Fruit fly (Drosophila melanogaster) whole organism, embryonic: Measurements from ENCODE around the gene Bcs1.

Experiments used
- Abd-B ChIP-seq: fragments of 200-800 bp; sonication (Bioruptor generic); optimal IDR thresholded peaks from 2 replicates; lab custom pipeline; 2018; ENCODE audit warnings: missing biosample characterization, mild to moderate bottlenecking, missing genetic modification characterization, moderate library complexity
- Aef1 ChIP-seq: fragments of 200-800 bp; sonication (Bioruptor generic); IDR thresholded peaks from 3 replicates; pipeline ENCODE4 v1.3.6; 2022; ENCODE audit warnings: missing biosample characterization, missing genetic modification characterization
- CG10431 ChIP-seq: fragments of 200-800 bp; sonication (Bioruptor generic); optimal IDR thresholded peaks from 3 replicates; lab custom pipeline; 2018; ENCODE audit warnings: missing biosample characterization, mild to moderate bottlenecking, missing genetic modification characterization
- CG12659 ChIP-seq: fragments of 200-800 bp; sonication (Bioruptor generic); optimal IDR thresholded peaks from 3 replicates; lab custom pipeline; 2017; ENCODE audit warnings: mild to moderate bottlenecking, missing biosample characterization, missing genetic modification reagents, missing genetic modification characterization
- CG13894 ChIP-seq: fragments of 200-800 bp; sonication (Bioruptor generic); optimal IDR thresholded peaks from 3 replicates; lab custom pipeline; 2018; ENCODE audit warnings: missing biosample characterization, mild to moderate bottlenecking, missing genetic modification characterization, moderate library complexity
- CG14014 ChIP-seq: fragments of 200-800 bp; sonication (Bioruptor generic); IDR thresholded peaks from 2 replicates; pipeline ENCODE4 v1.3.6; 2022; ENCODE audit warnings: missing biosample characterization, missing genetic modification characterization
- CG14860 ChIP-seq: fragments of 200-800 bp; sonication (Bioruptor generic); IDR thresholded peaks from 3 replicates; pipeline ENCODE4 v1.3.6; 2022; ENCODE audit warnings: missing biosample characterization, missing genetic modification characterization; ENCODE audit not compliant: partially characterized antibody
- CG15073 ChIP-seq: fragments of 200-800 bp; sonication (Bioruptor generic); optimal IDR thresholded peaks from 2 replicates; lab custom pipeline; 2016; ENCODE audit warnings: missing biosample characterization, missing genetic modification characterization
- CG17802 ChIP-seq: fragments of 200-800 bp; sonication (Bioruptor generic); optimal IDR thresholded peaks from 2 replicates; lab custom pipeline; 2018; ENCODE audit warnings: missing biosample characterization, mild to moderate bottlenecking, missing genetic modification characterization, moderate library complexity
- CG17912 ChIP-seq: fragments of 200-800 bp; sonication (Bioruptor generic); optimal IDR thresholded peaks from 2 replicates; lab custom pipeline; 2018; ENCODE audit warnings: missing biosample characterization, mild to moderate bottlenecking, missing genetic modification characterization
- CG18476 ChIP-seq: fragments of 200-800 bp; sonication (Bioruptor generic); optimal IDR thresholded peaks from 2 replicates; lab custom pipeline; 2016; ENCODE audit warnings: missing biosample characterization, mild to moderate bottlenecking, missing genetic modification characterization
- CG34376 ChIP-seq: fragments of 200-800 bp; sonication (Bioruptor generic); optimal IDR thresholded peaks from 2 replicates; lab custom pipeline; 2018; ENCODE audit warnings: missing biosample characterization, mild to moderate bottlenecking, missing genetic modification characterization
- CG4820 ChIP-seq: fragments of 200-800 bp; sonication (Bioruptor generic); optimal IDR thresholded peaks from 3 replicates; lab custom pipeline; 2016; ENCODE audit warnings: missing biosample characterization, missing genetic modification characterization
- CG4854 ChIP-seq: fragments of 200-800 bp; sonication (Bioruptor generic); optimal IDR thresholded peaks from 2 replicates; lab custom pipeline; 2016; ENCODE audit warnings: missing biosample characterization, missing genetic modification characterization, inconsistent platforms
- CG6765 ChIP-seq: fragments of 200-800 bp; sonication (Bioruptor generic); optimal IDR thresholded peaks from 3 replicates; lab custom pipeline; 2017; ENCODE audit warnings: missing biosample characterization, mild to moderate bottlenecking, missing genetic modification characterization
- CG7987 ChIP-seq: fragments of 200-800 bp; sonication (Bioruptor generic); optimal IDR thresholded peaks from 2 replicates; lab custom pipeline; 2018; ENCODE audit warnings: missing biosample characterization, mild to moderate bottlenecking, missing genetic modification characterization, moderate library complexity
- CG8924 ChIP-seq: fragments of 200-800 bp; optimal IDR thresholded peaks from 3 replicates; lab custom pipeline; 2019; ENCODE audit warnings: missing biosample characterization, mild to moderate bottlenecking, missing genetic modification characterization, moderate library complexity
- CG9609 ChIP-seq: fragments of 200-800 bp; sonication (Bioruptor generic); optimal IDR thresholded peaks from 3 replicates; lab custom pipeline; 2016; ENCODE audit warnings: missing biosample characterization, missing genetic modification characterization
- Dfd ChIP-seq, 2 experiments: fragments of >200 bp; optimal IDR thresholded peaks; 2 replicates each; lab custom pipeline; 2017; ENCODE audit warnings: missing biosample characterization in 2 of 2, missing genetic modification characterization in 2 of 2
- Doc3 ChIP-seq: fragments of 200-800 bp; sonication (Bioruptor generic); IDR thresholded peaks from 3 replicates; pipeline ENCODE4 v1.3.6; 2022; ENCODE audit warnings: missing biosample characterization, missing genetic modification characterization; ENCODE audit not compliant: partially characterized antibody
- Drgx ChIP-seq: fragments of 200-800 bp; sonication (Bioruptor generic); IDR thresholded peaks from 2 replicates; pipeline ENCODE4 v1.3.6; 2022; ENCODE audit warnings: missing biosample characterization, missing genetic modification characterization
- GATAe ChIP-seq: fragments of 200-800 bp; sonication (Bioruptor generic); conservative IDR thresholded peaks from 2 replicates; pipeline ENCODE4 v1.3.6; 2022; ENCODE audit warnings: missing biosample characterization, missing genetic modification characterization
- HLH54F ChIP-seq: fragments of 200-800 bp; sonication (Bioruptor generic); optimal IDR thresholded peaks from 3 replicates; lab custom pipeline; 2016; ENCODE audit warnings: missing biosample characterization, missing genetic modification characterization
- Hmx ChIP-seq: fragments of 200-800 bp; sonication (Bioruptor generic); optimal IDR thresholded peaks from 2 replicates; lab custom pipeline; 2016; ENCODE audit warnings: missing biosample characterization, missing genetic modification characterization
- Hr3 ChIP-seq: fragments of 200-800 bp; sonication (Bioruptor generic); optimal IDR thresholded peaks from 3 replicates; lab custom pipeline; 2016; ENCODE audit warnings: missing biosample characterization, missing genetic modification characterization
- NC2β ChIP-seq: fragments of 200-800 bp; sonication (Bioruptor generic); optimal IDR thresholded peaks from 2 replicates; lab custom pipeline; 2016; ENCODE audit warnings: missing biosample characterization, missing genetic modification characterization
- Optix ChIP-seq: fragments of 200-800 bp; sonication (Bioruptor generic); IDR thresholded peaks from 3 replicates; pipeline ENCODE4 v1.3.6; 2022; ENCODE audit warnings: missing biosample characterization, missing genetic modification characterization
- Scr ChIP-seq: fragments of 200-800 bp; sonication (Bioruptor generic); IDR thresholded peaks from 2 replicates; pipeline ENCODE4 v1.3.6; 2022; ENCODE audit warnings: missing biosample characterization, missing genetic modification characterization; ENCODE audit not compliant: partially characterized antibody
- Sox100B ChIP-seq: fragments of 200-800 bp; sonication (Bioruptor generic); optimal IDR thresholded peaks from 3 replicates; lab custom pipeline; 2018; ENCODE audit warnings: missing biosample characterization, mild to moderate bottlenecking, missing genetic modification characterization
- TFAM ChIP-seq: fragments of 200-800 bp; sonication (Bioruptor generic); optimal IDR thresholded peaks from 2 replicates; lab custom pipeline; 2017; ENCODE audit warnings: missing biosample characterization, missing genetic modification characterization, inconsistent platforms
- Trl ChIP-seq, 3 experiments: fragments of >200 bp in 2 of 3; fragments of 200-800 bp in 1 of 3; sonication (Bioruptor generic) in 1 of 3; optimal IDR thresholded peaks; 2 replicates in 1 of 3; 3 replicates in 2 of 3; lab custom pipeline; 2016 to 2017; ENCODE audit warnings: missing biosample characterization in 1 of 3, missing genetic modification characterization in 1 of 3
- Usf ChIP-seq: fragments of 200-800 bp; sonication (Bioruptor generic); optimal IDR thresholded peaks from 2 replicates; lab custom pipeline; 2017; ENCODE audit warnings: missing genotype, missing biosample characterization, missing genetic modification characterization
- Xrp1 ChIP-seq: fragments of 200-800 bp; sonication (Bioruptor generic); IDR thresholded peaks from 2 replicates; pipeline ENCODE4 v1.3.6; 2022; ENCODE audit warnings: missing biosample characterization, missing genetic modification characterization
- btn ChIP-seq: fragments of 200-800 bp; sonication (Bioruptor generic); optimal IDR thresholded peaks from 2 replicates; lab custom pipeline; 2016; ENCODE audit warnings: missing biosample characterization, missing genetic modification characterization
- chif ChIP-seq, 2 experiments: fragments of 200-800 bp; sonication (Bioruptor generic); optimal IDR thresholded peaks; 3 replicates each; lab custom pipeline; 2016; ENCODE audit warnings: missing biosample characterization in 2 of 2, missing genetic modification characterization in 2 of 2
- da ChIP-seq: fragments of 200-800 bp; sonication (Bioruptor generic); optimal IDR thresholded peaks from 2 replicates; lab custom pipeline; 2016; ENCODE audit warnings: missing biosample characterization, missing genetic modification characterization
- fd3F ChIP-seq: fragments of 200-800 bp; sonication (Bioruptor generic); optimal IDR thresholded peaks from 2 replicates; lab custom pipeline; 2018; ENCODE audit warnings: missing biosample characterization, mild to moderate bottlenecking, missing genetic modification characterization, moderate library complexity
- fd64A ChIP-seq: fragments of 200-800 bp; sonication (Bioruptor generic); optimal IDR thresholded peaks from 3 replicates; lab custom pipeline; 2018; ENCODE audit warnings: missing biosample characterization, mild to moderate bottlenecking, missing genetic modification characterization
- fd96Cb ChIP-seq: fragments of 200-800 bp; sonication (Bioruptor generic); optimal IDR thresholded peaks from 2 replicates; lab custom pipeline; 2018; ENCODE audit warnings: missing biosample characterization, mild to moderate bottlenecking, missing genetic modification characterization, moderate library complexity
- gcm2 ChIP-seq: fragments of 200-800 bp; sonication (Bioruptor generic); optimal IDR thresholded peaks from 2 replicates; lab custom pipeline; 2016; ENCODE audit warnings: missing biosample characterization, missing genetic modification characterization
- gem ChIP-seq: fragments of 200-800 bp; sonication (Bioruptor generic); optimal IDR thresholded peaks from 2 replicates; lab custom pipeline; 2019; ENCODE audit warnings: missing biosample characterization, mild to moderate bottlenecking, missing genetic modification characterization, moderate library complexity
- ham ChIP-seq: fragments of 200-800 bp; sonication (Bioruptor generic); IDR thresholded peaks from 2 replicates; pipeline ENCODE4 v1.3.6; 2022; ENCODE audit warnings: missing biosample characterization, missing genetic modification characterization
- kni ChIP-seq: fragments of 200-800 bp; sonication (Bioruptor generic); optimal IDR thresholded peaks from 3 replicates; lab custom pipeline; 2017; ENCODE audit warnings: mild to moderate bottlenecking, missing biosample characterization, missing genetic modification reagents, missing genetic modification characterization
- lilli ChIP-seq: fragments of 200-800 bp; sonication (Bioruptor generic); optimal IDR thresholded peaks from 3 replicates; lab custom pipeline; 2016; ENCODE audit warnings: missing biosample characterization, missing genetic modification characterization
- lov ChIP-seq, 2 experiments: fragments of 200-800 bp in 1 of 2; fragments of >200 bp in 1 of 2; sonication (Bioruptor generic) in 1 of 2; IDR thresholded peaks in 1 of 2; optimal IDR thresholded peaks in 1 of 2; 2 replicates in 1 of 2; 3 replicates in 1 of 2; pipeline versions ENCODE4 v1.3.6 to Lab custom; 2017 to 2022; ENCODE audit warnings: missing biosample characterization in 1 of 2, missing genetic modification characterization in 1 of 2
- otp ChIP-seq: fragments of 200-800 bp; sonication (Bioruptor generic); IDR thresholded peaks from 3 replicates; pipeline ENCODE4, ENCODE4 v1.3.6; 2022; ENCODE audit warnings: missing biosample characterization, missing genetic modification characterization
- pnt ChIP-seq: fragments of 200-800 bp; sonication (Bioruptor generic); optimal IDR thresholded peaks from 3 replicates; lab custom pipeline; 2016; ENCODE audit warnings: missing biosample characterization, missing genetic modification characterization
- ssp ChIP-seq: fragments of 200-800 bp; sonication (Bioruptor generic); IDR thresholded peaks from 2 replicates; pipeline ENCODE4 v1.3.6; 2022; ENCODE audit warnings: missing biosample characterization, missing genetic modification characterization
- tin ChIP-seq: fragments of 200-800 bp; sonication (Bioruptor generic); optimal IDR thresholded peaks from 3 replicates; lab custom pipeline; 2016; ENCODE audit warnings: missing biosample characterization, missing genetic modification characterization
- wdn ChIP-seq: fragments of 200-800 bp; sonication (Bioruptor generic); IDR thresholded peaks from 2 replicates; pipeline ENCODE4 v1.3.6; 2022; ENCODE audit warnings: missing biosample characterization, missing genetic modification characterization

Bcs1 gene

dm6 chr2L:10200847-10201246, 21.6 kb upstream of the Bcs1 start, which contains the start of the genes Ripalpha and RpL7 (continued):
- peak; percentile 92 for TF ChIP-seq CG18476 (GFP tag; lab: Kevin White, UChicago)
- peak; percentile 88 for TF ChIP-seq Sox100B
- peak; percentile 96 for TF ChIP-seq CG14014 (GFP tag; lab: Robert Waterston, UW)
- TF ChIP-seq CG34376 (GFP tag; lab: Kevin White, UChicago) = peak; percentile 99
- TF ChIP-seq Hr3 (GFP tag; lab: Kevin White, UChicago) = peak; percentile 93
- peak; percentile 88 for TF ChIP-seq ssp (GFP tag; lab: Robert Waterston, UW)
- TF ChIP-seq CG4854 = peak; percentile 97
- peak; percentile 85 for TF ChIP-seq Scr (GFP tag; lab: Robert Waterston, UW)
- TF ChIP-seq Dfd (GFP tag; optimal IDR thresholded peaks at IDR 0.05; lab: Kevin White, UChicago) = no peak
- peak; percentile 66; the same call in 2 of the 3 replicates for TF ChIP-seq Doc3 (GFP tag; lab: Robert Waterston, UW)
- TF ChIP-seq Usf (GFP tag; lab: Kevin White, UChicago) = peak; percentile 97
- TF ChIP-seq da (GFP tag; lab: Kevin White, UChicago) = peak; percentile 98
- peak; percentile 66 for TF ChIP-seq CG15073 (GFP tag; lab: Kevin White, UChicago)
- peak; percentile 75 for TF ChIP-seq CG14860 (GFP tag; lab: Robert Waterston, UW)
- TF ChIP-seq Hmx (GFP tag; lab: Kevin White, UChicago) = peak; percentile 54
- TF ChIP-seq CG8924 (tag; lab: Kevin White, UChicago) = peak; percentile 89
- no peak for TF ChIP-seq Trl (optimal IDR thresholded peaks at IDR 0.05; lab: Kevin White, UChicago)
- TF ChIP-seq Trl (GFP tag; optimal IDR thresholded peaks at IDR 0.05; lab: Kevin White, UChicago) = peak; percentile 99
- peak; percentile 91 for TF ChIP-seq CG17802 (tag; lab: Kevin White, UChicago)
- peak; percentile 68 for TF ChIP-seq Abd-B
- TF ChIP-seq pnt (GFP tag; lab: Kevin White, UChicago) = peak; percentile 85
- peak; percentile 94 for TF ChIP-seq CG4820
- peak; percentile 97 for TF ChIP-seq fd64A (GFP tag; lab: Kevin White, UChicago)
- peak; percentile 100 for TF ChIP-seq CG12659 (GFP tag; lab: Kevin White, UChicago)
- peak; percentile 92 for TF ChIP-seq TFAM
- TF ChIP-seq Aef1 = peak; percentile 94
- peak; percentile 97 for TF ChIP-seq wdn (GFP tag; lab: Robert Waterston, UW)
- TF ChIP-seq CG6765 = peak; percentile 100
- TF ChIP-seq lov (optimal IDR thresholded peaks at IDR 0.05; lab: Kevin White, UChicago) = no peak
- TF ChIP-seq lov (GFP tag; IDR thresholded peaks at IDR 0.05; lab: Robert Waterston, UW) = peak; percentile 99
- TF ChIP-seq btn = peak; percentile 97
- peak; percentile 93 for TF ChIP-seq fd3F (GFP tag; lab: Kevin White, UChicago)
- TF ChIP-seq tin = peak; percentile 92
- TF ChIP-seq kni = peak; percentile 99
- peak; percentile 96 for TF ChIP-seq ham (GFP tag; lab: Robert Waterston, UW)
- TF ChIP-seq Xrp1 (GFP tag; lab: Robert Waterston, UW) = peak; percentile 81
- peak; percentile 95 for TF ChIP-seq Optix
- peak; percentile 98 for TF ChIP-seq HLH54F (GFP tag; lab: Kevin White, UChicago)
- TF ChIP-seq lilli (GFP tag; lab: Kevin White, UChicago) = peak; percentile 96
- peak; percentile 81 for TF ChIP-seq GATAe
- TF ChIP-seq Drgx (GFP tag; lab: Robert Waterston, UW) = peak; percentile 84
- TF ChIP-seq chif (GFP tag; optimal IDR thresholded peaks at IDR 0.05; lab: Kevin White, UChicago) = peak; percentile 96 to 99
- peak; percentile 99 for TF ChIP-seq CG17912
- peak; percentile 100 for TF ChIP-seq CG7987 (GFP tag; lab: Kevin White, UChicago)
- peak; percentile 99 for TF ChIP-seq otp (GFP tag; lab: Robert Waterston, UW)
- TF ChIP-seq CG13894 (tag; lab: Kevin White, UChicago) = peak; percentile 97
- peak; percentile 78 for TF ChIP-seq fd96Cb (tag; lab: Kevin White, UChicago)
- TF ChIP-seq CG9609 (GFP tag; lab: Kevin White, UChicago) = peak; percentile 98
- TF ChIP-seq gcm2 (GFP tag; lab: Kevin White, UChicago) = peak; percentile 98
- TF ChIP-seq NC2β = peak; percentile 100
- TF ChIP-seq CG10431 (GFP tag; lab: Kevin White, UChicago) = peak; percentile 97
- TF ChIP-seq gem (tag; lab: Kevin White, UChicago) = peak; percentile 85
